Worm (Caenorhabditis elegans): ENCODE measurements around the gene copz-1.

copz-1 gene

DNA sequence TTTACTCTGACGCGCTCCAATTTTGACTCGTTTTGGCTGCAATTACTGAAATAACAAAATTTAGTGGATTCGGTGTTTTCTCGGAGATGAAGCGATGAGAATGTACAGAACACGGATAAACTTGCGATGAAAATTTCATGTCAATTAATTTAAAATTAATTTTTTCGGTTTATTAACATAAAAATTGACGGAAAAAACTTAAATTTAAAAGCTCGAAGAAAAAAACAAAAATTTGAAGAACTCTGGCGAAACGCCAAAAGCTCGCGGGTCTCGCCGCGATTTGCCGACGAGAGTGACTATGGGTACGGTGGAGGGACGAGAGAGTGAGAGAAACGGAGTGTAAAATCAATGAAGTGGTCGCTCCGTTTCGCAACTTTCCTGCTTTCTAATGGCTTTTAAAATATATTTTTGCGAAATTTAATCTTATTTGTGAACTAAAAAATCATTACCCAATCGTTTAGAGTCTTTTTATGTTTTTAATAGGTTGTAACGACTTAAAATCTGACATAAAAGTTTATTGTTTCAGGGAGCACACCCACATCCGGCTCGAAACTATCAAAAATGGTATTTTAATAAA is 3.9 kb upstream of the copz-1 start, which contains the start of the genes gmps-1 and cap-2 (continued):
- TF ChIP-seq unc-62 (GFP tag; optimal IDR thresholded peaks at IDR 0.05), result no peak
- no peak for TF ChIP-seq sea-2 (GFP tag; IDR thresholded peaks at IDR 0.05)
- TF ChIP-seq attf-5 (GFP tag; optimal IDR thresholded peaks at IDR 0.05), result peak; percentile 96
- peak; percentile 83 for TF ChIP-seq egl-18 (GFP tag; IDR thresholded peaks at IDR 0.05)
- peak; percentile 98 for TF ChIP-seq Y53G8AR.9 (GFP tag; conservative IDR thresholded peaks at IDR 0.05)

DNA sequence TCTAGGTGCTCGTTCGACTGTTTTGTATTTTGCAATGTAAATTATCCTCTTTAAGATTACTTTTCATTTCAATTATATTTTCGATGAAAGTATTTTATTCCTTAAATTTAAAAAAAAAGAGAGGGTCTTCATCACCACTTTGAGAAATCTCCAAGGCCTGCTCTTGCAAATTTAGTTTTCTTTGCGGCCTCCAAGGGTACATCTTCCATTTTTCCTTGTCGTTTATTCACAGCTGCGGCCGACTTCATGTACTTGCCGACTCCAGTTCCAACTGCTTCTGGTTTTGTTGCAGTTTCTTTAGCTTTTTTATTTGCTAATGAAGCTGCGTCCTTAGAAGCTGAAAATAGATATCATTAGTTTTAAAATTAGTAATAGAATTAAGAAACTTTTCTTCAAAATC is 2.0 kb upstream of the copz-1 start:
- TF ChIP-seq ama-1 (optimal IDR thresholded peaks at IDR 0.05), result no peak
- no peak for TF ChIP-seq ama-1 (GFP tag; optimal IDR thresholded peaks at IDR 0.05)
- no peak for TF ChIP-seq nhr-80 (tag; optimal IDR thresholded peaks at IDR 0.05)
- TF ChIP-seq attf-5 (GFP tag; optimal IDR thresholded peaks at IDR 0.05), result no peak
- TF ChIP-seq lin-54 (GFP tag; optimal IDR thresholded peaks at IDR 0.05), result no peak
- no peak for TF ChIP-seq repo-1 (tag; optimal IDR thresholded peaks at IDR 0.05)
- TF ChIP-seq C06A6.2 (GFP tag; conservative IDR thresholded peaks at IDR 0.05), result no peak
- TF ChIP-seq lir-1 (GFP tag; conservative IDR thresholded peaks at IDR 0.05), result no peak
- TF ChIP-seq aptf-3 (GFP tag; IDR thresholded peaks at IDR 0.05), result no peak
- no peak for TF ChIP-seq nfya-1 (tag; optimal IDR thresholded peaks at IDR 0.05; ENCODE audit: borderline replicate concordance, insufficient read depth)
- TF ChIP-seq lag-1 (GFP tag; IDR thresholded peaks at IDR 0.05), result no peak
- no peak for TF ChIP-seq gei-17 (GFP tag; optimal IDR thresholded peaks at IDR 0.05)
- TF ChIP-seq efl-1 (GFP tag; optimal IDR thresholded peaks at IDR 0.05), result no peak
- TF ChIP-seq T26A5.8 (tag; optimal IDR thresholded peaks at IDR 0.05), result no peak
- no peak for TF ChIP-seq ekl-4 (GFP tag; IDR thresholded peaks at IDR 0.05)
- TF ChIP-seq nhr-179 (tag; optimal IDR thresholded peaks at IDR 0.05), result no peak
- peak; percentile 5; the same call in 1 of the 2 replicates for TF ChIP-seq hmg-1.2 (GFP tag; IDR thresholded peaks at IDR 0.05)
- no peak for TF ChIP-seq athp-1 (tag; optimal IDR thresholded peaks at IDR 0.05)
- TF ChIP-seq F49E8.2 (tag; optimal IDR thresholded peaks at IDR 0.05; ENCODE audit: insufficient read depth), result no peak
- TF ChIP-seq F37B4.10 (GFP tag; IDR thresholded peaks at IDR 0.05), result no peak
- no peak for TF ChIP-seq mcd-1 (GFP tag; IDR thresholded peaks at IDR 0.05)
- TF ChIP-seq B0336.3 (GFP tag; IDR thresholded peaks at IDR 0.05), result 0 out of 2 replicates have a peak, but pooled peaks have one; percentile 15
- no peak for TF ChIP-seq Y56A3A.18 (GFP tag; IDR thresholded peaks at IDR 0.05)
- TF ChIP-seq lin-35 (GFP tag; optimal IDR thresholded peaks at IDR 0.05), result no peak
- no peak for TF ChIP-seq dox-1 (GFP tag; IDR thresholded peaks at IDR 0.05)
- no peak for TF ChIP-seq somi-1 (GFP tag; optimal IDR thresholded peaks at IDR 0.05)
- no peak for TF ChIP-seq ztf-6 (GFP tag; IDR thresholded peaks at IDR 0.05)
- TF ChIP-seq madf-8 (GFP tag; conservative IDR thresholded peaks at IDR 0.05), result no peak
- TF ChIP-seq ztf-28 (GFP tag; IDR thresholded peaks at IDR 0.05), result no peak
- TF ChIP-seq zim-3 (tag; optimal IDR thresholded peaks at IDR 0.05), result no peak
- no peak for TF ChIP-seq hmg-20 (GFP tag; IDR thresholded peaks at IDR 0.05)
- TF ChIP-seq ceh-58 (GFP tag; IDR thresholded peaks at IDR 0.05), result peak; percentile 81; the same call in 1 of the 2 replicates
- TF ChIP-seq nhr-120 (GFP tag; IDR thresholded peaks at IDR 0.05), result no peak
- no peak for TF ChIP-seq F57C9.4 (tag; optimal IDR thresholded peaks at IDR 0.05)
- no peak for TF ChIP-seq snpc-1.3 (tag; optimal IDR thresholded peaks at IDR 0.05; ENCODE audit: insufficient read depth)
- TF ChIP-seq xnd-1 (tag; optimal IDR thresholded peaks at IDR 0.05), result no peak
- no peak for TF ChIP-seq mxl-1 (tag; optimal IDR thresholded peaks at IDR 0.05)
- no peak for TF ChIP-seq snpc-1.1 (tag; optimal IDR thresholded peaks at IDR 0.05; ENCODE audit: insufficient read depth)
- TF ChIP-seq bed-2 (GFP tag; IDR thresholded peaks at IDR 0.05), result no peak
- TF ChIP-seq mes-4 (tag; optimal IDR thresholded peaks at IDR 0.05), result no peak
- no peak for TF ChIP-seq die-1 (tag; optimal IDR thresholded peaks at IDR 0.05)
- peak; percentile 25 for TF ChIP-seq snpc-4 (GFP tag; optimal IDR thresholded peaks at IDR 0.05)
- no peak for TF ChIP-seq snpc-4 (tag; optimal IDR thresholded peaks at IDR 0.05)
- no peak for TF ChIP-seq Y79H2A.3 (GFP tag; conservative IDR thresholded peaks at IDR 0.05)
